Fruit fly (Drosophila melanogaster) whole organism, wandering third instar larva: ENCODE data around the gene Pp2A-29B.
A peak's percentile ranks its signal among the peaks of the same experiment; 100 is the strongest.

ENCODE experiments used
- Abd-B ChIP-seq: fragments of >200 bp; optimal IDR thresholded peaks from 2 replicates; lab custom pipeline; 2017; ENCODE audit warnings: missing biosample characterization, missing genetic modification characterization
- CG32264 ChIP-seq: fragments of 200-800 bp; sonication (Bioruptor generic); optimal IDR thresholded peaks from 2 replicates; lab custom pipeline; 2016; ENCODE audit warnings: missing biosample characterization, missing genetic modification characterization
- CG9705 ChIP-seq: fragments of 200-800 bp; sonication (Bioruptor generic); optimal IDR thresholded peaks from 2 replicates; lab custom pipeline; 2018; ENCODE audit warnings: missing biosample characterization, mild to moderate bottlenecking, missing genetic modification characterization
- CrebA ChIP-seq: fragments of 200-800 bp; sonication (Bioruptor generic); optimal IDR thresholded peaks from 2 replicates; lab custom pipeline; 2016; ENCODE audit warnings: missing biosample characterization, mild to moderate bottlenecking, missing genetic modification characterization, borderline replicate concordance
- Dfd ChIP-seq: fragments of >200 bp; optimal IDR thresholded peaks from 2 replicates; lab custom pipeline; 2017; ENCODE audit warnings: missing biosample characterization, missing genetic modification characterization
- Dif ChIP-seq: fragments of 200-275, 200-300 bp; sonication (Bioruptor generic); optimal IDR thresholded peaks from 2 replicates; lab custom pipeline; 2018; ENCODE audit warnings: missing biosample characterization, missing genetic modification characterization; ENCODE audit not compliant: partially characterized antibody
- GATAd ChIP-seq: sonication (Bioruptor generic); optimal IDR thresholded peaks from 2 replicates; lab custom pipeline; 2016; ENCODE audit warnings: missing biosample characterization, missing genetic modification characterization
- HLH106 ChIP-seq: fragments of 200-800 bp; optimal IDR thresholded peaks from 3 replicates; lab custom pipeline; 2019; ENCODE audit warnings: missing biosample characterization, mild to moderate bottlenecking, missing genetic modification characterization, moderate library complexity
- Hnf4 ChIP-seq: fragments of 200-800 bp; sonication (Bioruptor generic); optimal IDR thresholded peaks from 2 replicates; lab custom pipeline; 2016; ENCODE audit warnings: missing biosample characterization, mild to moderate bottlenecking, missing genetic modification characterization
- Hr78 ChIP-seq: fragments of >200 bp; optimal IDR thresholded peaks from 2 replicates; lab custom pipeline; 2017; ENCODE audit warnings: missing biosample characterization, missing genetic modification characterization
- Hr83 ChIP-seq: fragments of 200-300 bp; sonication (Bioruptor generic); optimal IDR thresholded peaks from 2 replicates; lab custom pipeline; 2016; ENCODE audit warnings: missing biosample characterization, mild to moderate bottlenecking, missing genetic modification characterization, moderate library complexity; ENCODE audit not compliant: poor library complexity, severe bottlenecking
- Jra ChIP-seq: sonication (Bioruptor generic); optimal IDR thresholded peaks from 2 replicates; lab custom pipeline; 2016; ENCODE audit warnings: missing biosample characterization, missing genetic modification characterization
- Mio ChIP-seq: sonication (Bioruptor generic); optimal IDR thresholded peaks from 2 replicates; lab custom pipeline; 2016; ENCODE audit warnings: missing biosample characterization, missing genetic modification characterization
- Myc ChIP-seq: fragments of >200 bp; optimal IDR thresholded peaks from 2 replicates; lab custom pipeline; 2017
- N ChIP-seq: fragments of >200 bp; optimal IDR thresholded peaks from 2 replicates; lab custom pipeline; 2018; ENCODE audit warnings: missing biosample characterization, missing external identifiers, missing genetic modification characterization
- OdsH ChIP-seq: fragments of 200-800 bp; sonication (Bioruptor generic); optimal IDR thresholded peaks from 2 replicates; lab custom pipeline; 2016; ENCODE audit warnings: missing biosample characterization, mild to moderate bottlenecking, missing genetic modification characterization
- Rel ChIP-seq, 2 experiments: fragments of 200-800 bp; sonication (Bioruptor generic) in 1 of 2; optimal IDR thresholded peaks; 2 replicates in 1 of 2; 3 replicates in 1 of 2; lab custom pipeline; 2016 to 2019; ENCODE audit warnings: mild to moderate bottlenecking in 2 of 2, missing biosample characterization in 2 of 2, missing genetic modification characterization in 2 of 2, moderate library complexity in 1 of 2
- Sp1 ChIP-seq: fragments of 200-800 bp; sonication (Bioruptor generic); optimal IDR thresholded peaks from 3 replicates; lab custom pipeline; 2019; ENCODE audit warnings: missing biosample characterization, mild to moderate bottlenecking, missing genetic modification characterization, moderate library complexity
- Vsx2 ChIP-seq: fragments of 200-300, 225-300 bp; sonication (Bioruptor generic); optimal IDR thresholded peaks from 2 replicates; lab custom pipeline; 2018; ENCODE audit warnings: missing biosample characterization, missing genetic modification characterization; ENCODE audit not compliant: partially characterized antibody
- br ChIP-seq: fragments of 200-800 bp; sonication (Bioruptor generic); optimal IDR thresholded peaks from 2 replicates; lab custom pipeline; 2016; ENCODE audit warnings: missing biosample characterization, missing genetic modification characterization
- brk ChIP-seq: fragments of 200-800 bp; sonication (Bioruptor generic); optimal IDR thresholded peaks from 2 replicates; lab custom pipeline; 2016; ENCODE audit warnings: missing biosample characterization, mild to moderate bottlenecking, missing genetic modification characterization
- dl ChIP-seq, 2 experiments: fragments of 175-275, 200-275 bp in 1 of 2; fragments of 200-275 bp in 1 of 2; sonication (Bioruptor generic); optimal IDR thresholded peaks; lab custom pipeline; 2018; ENCODE audit warnings: mild to moderate bottlenecking in 2 of 2, missing biosample characterization in 2 of 2, missing genetic modification characterization in 2 of 2, moderate library complexity in 2 of 2; ENCODE audit not compliant: partially characterized antibody in 2 of 2, insufficient read depth in 1 of 2
- dmrt93B ChIP-seq: fragments of 200-800 bp; sonication (Bioruptor generic); optimal IDR thresholded peaks from 2 replicates; lab custom pipeline; 2018; ENCODE audit warnings: missing biosample characterization, mild to moderate bottlenecking, missing genetic modification characterization
- dsf ChIP-seq: sonication (Bioruptor generic); optimal IDR thresholded peaks from 2 replicates; lab custom pipeline; 2016; ENCODE audit warnings: missing biosample characterization, missing genetic modification characterization, borderline replicate concordance
- ey ChIP-seq: fragments of 200-800 bp; sonication (Bioruptor generic); optimal IDR thresholded peaks from 2 replicates; lab custom pipeline; 2016; ENCODE audit warnings: missing biosample characterization, missing genetic modification characterization
- foxo ChIP-seq, 2 experiments: fragments of 200-800 bp; sonication (Bioruptor generic); optimal IDR thresholded peaks; 2 replicates in 1 of 2; 3 replicates in 1 of 2; lab custom pipeline; 2016 to 2017; ENCODE audit warnings: missing biosample characterization in 2 of 2, missing genetic modification characterization in 2 of 2
- fru ChIP-seq: fragments of 200-800 bp; sonication (Bioruptor generic); optimal IDR thresholded peaks from 3 replicates; lab custom pipeline; 2016; ENCODE audit warnings: missing biosample characterization, mild to moderate bottlenecking, missing genetic modification characterization
- h ChIP-seq: fragments of 200-800 bp; sonication (Bioruptor generic); optimal IDR thresholded peaks from 3 replicates; lab custom pipeline; 2016; ENCODE audit warnings: missing biosample characterization, mild to moderate bottlenecking, missing genetic modification characterization
- jim ChIP-seq: fragments of 175-275, 200-325 bp; sonication (Bioruptor generic); optimal IDR thresholded peaks from 2 replicates; lab custom pipeline; 2016; ENCODE audit warnings: missing biosample characterization, mild to moderate bottlenecking, missing genetic modification characterization
- lola ChIP-seq: fragments of >200 bp; optimal IDR thresholded peaks from 2 replicates; lab custom pipeline; 2017; ENCODE audit warnings: missing biosample characterization, missing genetic modification characterization
- pan ChIP-seq: fragments of >200 bp; optimal IDR thresholded peaks from 2 replicates; lab custom pipeline; 2017
- psq ChIP-seq: fragments of 200-800 bp; sonication (Bioruptor generic); optimal IDR thresholded peaks from 3 replicates; lab custom pipeline; 2017; ENCODE audit warnings: missing biosample characterization, mild to moderate bottlenecking, missing genetic modification characterization, moderate library complexity
- rgr ChIP-seq: fragments of 200-800 bp; sonication (Bioruptor generic); optimal IDR thresholded peaks from 3 replicates; lab custom pipeline; 2016; ENCODE audit warnings: missing biosample characterization, mild to moderate bottlenecking, missing genetic modification characterization
- sage ChIP-seq: fragments of 200-800 bp; sonication (Bioruptor generic); optimal IDR thresholded peaks from 2 replicates; lab custom pipeline; 2016; ENCODE audit warnings: missing biosample characterization, mild to moderate bottlenecking, missing genetic modification characterization
- sv ChIP-seq: fragments of 200-800 bp; sonication (Bioruptor generic); optimal IDR thresholded peaks from 3 replicates; lab custom pipeline; 2016; ENCODE audit warnings: missing biosample characterization, missing genetic modification characterization
- tai ChIP-seq: sonication (Bioruptor generic); optimal IDR thresholded peaks from 2 replicates; lab custom pipeline; 2016; ENCODE audit warnings: missing biosample characterization, missing genetic modification characterization
- usp ChIP-seq: fragments of >200 bp; optimal IDR thresholded peaks from 2 replicates; lab custom pipeline; 2017; ENCODE audit warnings: missing biosample characterization, missing genetic modification characterization
- woc ChIP-seq: sonication (Bioruptor generic); optimal IDR thresholded peaks from 2 replicates; lab custom pipeline; 2016; ENCODE audit warnings: missing biosample characterization, mild to moderate bottlenecking, missing genetic modification characterization

Pp2A-29B gene

DNA sequence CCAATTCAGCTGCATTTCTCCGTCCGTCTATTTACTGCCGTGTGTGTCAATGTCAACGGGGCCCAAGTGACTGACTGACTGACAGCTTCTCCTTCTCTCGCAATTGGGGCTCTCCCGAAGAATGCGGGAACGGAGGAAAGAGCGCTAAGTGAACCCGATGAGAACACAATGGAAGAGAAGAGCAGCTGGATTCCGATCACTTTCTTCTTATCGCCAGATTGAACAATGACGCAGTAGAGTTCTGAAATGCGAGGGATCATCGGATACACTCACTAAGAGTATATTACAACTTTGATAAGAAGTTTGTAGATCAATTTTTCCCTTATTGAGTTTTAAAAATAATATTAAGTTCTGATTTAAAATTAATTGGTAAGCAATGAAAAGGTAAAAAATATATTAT, 45.7 kb downstream of the Pp2A-29B start, which contains the start of gene Naglu:
Gene Naglu, minus strand, starts transcription at position 339 of the 400 bp plus-strand sequence.
- no peak for TF ChIP-seq HLH106 (tag; lab: Kevin White, UChicago)
- TF ChIP-seq Sp1: peak; percentile 36
- TF ChIP-seq psq (GFP tag; lab: Kevin White, UChicago): no peak
- no peak for TF ChIP-seq CrebA
- TF ChIP-seq ey (GFP tag; lab: Kevin White, UChicago): peak; percentile 24
- no peak for TF ChIP-seq foxo (GFP tag; optimal IDR thresholded peaks at IDR 0.05; lab: Kevin White, UChicago)
- peak; percentile 64 for TF ChIP-seq Hr83 (GFP tag; lab: Kevin White, UChicago)
- no peak for TF ChIP-seq dmrt93B
- TF ChIP-seq dl (GFP tag; optimal IDR thresholded peaks at IDR 0.05; lab: Kevin White, UChicago; ENCODE audit: insufficient read depth in 1 of 2, partially characterized antibody in 2 of 2): peak in 1 of 2 experiments; percentile 61
- TF ChIP-seq Vsx2 (GFP tag; lab: Kevin White, UChicago): peak; percentile 65
- peak; percentile 81 for TF ChIP-seq Dif
- TF ChIP-seq fru: peak; percentile 31

DNA sequence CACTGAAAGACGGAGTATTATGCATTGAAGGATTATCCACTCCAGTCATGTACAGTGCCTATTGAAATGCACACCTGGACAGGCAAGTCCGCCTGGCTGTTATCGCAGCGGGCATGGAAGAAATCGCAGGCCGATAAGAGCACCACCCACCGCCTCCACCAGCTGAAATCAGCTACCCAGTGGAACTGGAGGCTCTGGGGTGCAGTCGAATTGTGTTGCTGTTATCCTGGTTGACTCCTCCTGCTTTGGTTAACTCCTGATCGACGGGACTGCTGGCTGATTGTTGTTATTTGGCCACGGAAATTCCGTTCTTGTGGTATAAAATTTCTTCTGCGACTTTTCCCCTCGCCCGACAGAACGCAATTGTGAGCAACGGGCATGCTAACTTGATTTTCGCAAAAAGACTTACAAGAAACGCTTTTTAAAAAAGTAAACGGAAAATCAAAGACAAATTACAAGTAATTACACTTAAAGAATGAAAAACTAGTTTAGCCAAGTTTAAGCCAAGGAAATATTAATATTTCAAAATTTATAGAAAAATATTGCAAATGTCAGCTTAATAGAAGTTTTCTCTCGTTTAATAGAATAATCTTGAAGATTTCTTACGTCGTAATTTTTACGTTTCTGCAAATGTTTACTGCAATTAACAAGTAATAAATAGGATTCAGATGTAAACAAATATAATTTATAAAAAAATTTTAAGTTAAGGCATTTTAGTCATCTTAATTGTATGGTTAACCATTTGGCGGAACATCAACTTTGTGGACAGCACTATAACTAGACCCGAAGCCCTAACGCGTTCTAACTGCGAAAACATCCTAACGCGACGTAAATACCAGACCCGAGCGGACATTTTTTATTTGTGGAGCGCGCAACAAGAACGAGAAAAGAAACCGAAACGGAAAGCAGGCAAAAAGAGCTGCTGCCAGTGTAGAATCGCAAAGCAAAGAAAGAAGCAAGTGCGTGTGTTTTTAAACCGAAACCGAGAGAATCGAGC, 49.3 kb downstream of the Pp2A-29B start, which contains the start of the genes CG13398 and Akap200:
Gene CG13398, minus strand, starts transcription at position 370 of the 997 bp plus-strand sequence.
Gene Akap200, plus strand, starts transcription at position 804 of the 997 bp plus-strand sequence.
- TF ChIP-seq Jra (GFP tag; lab: Kevin White, UChicago): peak; percentile 33
- peak in 1 of 2 experiments; percentile 18 for TF ChIP-seq foxo (GFP tag; optimal IDR thresholded peaks at IDR 0.05; lab: Kevin White, UChicago)
- TF ChIP-seq CrebA: no peak
- TF ChIP-seq Vsx2 (GFP tag; lab: Kevin White, UChicago): peak; percentile 38
- no peak for TF ChIP-seq ey (GFP tag; lab: Kevin White, UChicago)
- peak; percentile 37 for TF ChIP-seq Sp1
- peak; percentile 49 for TF ChIP-seq HLH106 (tag; lab: Kevin White, UChicago)
- no peak for TF ChIP-seq jim
- TF ChIP-seq sv (GFP tag; lab: Kevin White, UChicago): no peak
- TF ChIP-seq dmrt93B: no peak
- no peak for TF ChIP-seq Abd-B (GFP tag; lab: Kevin White, UChicago)
- no peak for TF ChIP-seq psq (GFP tag; lab: Kevin White, UChicago)
- TF ChIP-seq Hr78 (GFP tag; lab: Kevin White, UChicago): no peak
- TF ChIP-seq dsf (GFP tag; lab: Kevin White, UChicago): no peak
- TF ChIP-seq tai (GFP tag; lab: Kevin White, UChicago): no peak
- no peak for TF ChIP-seq Mio (GFP tag; lab: Kevin White, UChicago)
- TF ChIP-seq N (GFP tag; lab: Kevin White, UChicago): no peak
- no peak for TF ChIP-seq CG32264 (GFP tag; lab: Kevin White, UChicago)
- peak; percentile 15 for TF ChIP-seq Hnf4
- TF ChIP-seq Myc: peak; percentile 52
- no peak for TF ChIP-seq pan
- no peak for TF ChIP-seq dl (GFP tag; optimal IDR thresholded peaks at IDR 0.05; lab: Kevin White, UChicago; ENCODE audit: insufficient read depth in 1 of 2, partially characterized antibody in 2 of 2)
- TF ChIP-seq Hr83 (GFP tag; lab: Kevin White, UChicago): no peak
- no peak for TF ChIP-seq sage (GFP tag; lab: Kevin White, UChicago)
- peak; percentile 33 for TF ChIP-seq fru
- TF ChIP-seq rgr: peak; percentile 6
- no peak for TF ChIP-seq OdsH
- TF ChIP-seq h (GFP tag; lab: Kevin White, UChicago): peak; percentile 13
- TF ChIP-seq CG9705 (GFP tag; lab: Kevin White, UChicago): no peak
- TF ChIP-seq Dfd (GFP tag; lab: Kevin White, UChicago): no peak
- TF ChIP-seq woc (GFP tag; lab: Kevin White, UChicago): peak; percentile 76
- no peak for TF ChIP-seq usp (GFP tag; lab: Kevin White, UChicago)
- peak; percentile 54 for TF ChIP-seq Dif
- no peak for TF ChIP-seq br (GFP tag; lab: Kevin White, UChicago)
- no peak for TF ChIP-seq lola (GFP tag; lab: Kevin White, UChicago)
- TF ChIP-seq GATAd (GFP tag; lab: Kevin White, UChicago): no peak
- TF ChIP-seq brk: no peak
- no peak for TF ChIP-seq Rel (GFP tag; optimal IDR thresholded peaks at IDR 0.05; lab: Kevin White, UChicago)
- TF ChIP-seq Rel (tag; optimal IDR thresholded peaks at IDR 0.05; lab: Kevin White, UChicago): peak; percentile 29
